Fruit fly (Drosophila melanogaster) whole organism, wandering third instar larva: ENCODE measurements around the gene PIP82.
A peak's percentile ranks its signal among the peaks of the same experiment; 100 is the strongest.

ENCODE experiments used
- Abd-B ChIP-seq: fragments of >200 bp; optimal IDR thresholded peaks from 2 replicates; lab custom pipeline; 2017; ENCODE audit warnings: missing biosample characterization, missing genetic modification characterization
- CG32264 ChIP-seq: fragments of 200-800 bp; sonication (Bioruptor generic); optimal IDR thresholded peaks from 2 replicates; lab custom pipeline; 2016; ENCODE audit warnings: missing biosample characterization, missing genetic modification characterization
- CG9705 ChIP-seq: fragments of 200-800 bp; sonication (Bioruptor generic); optimal IDR thresholded peaks from 2 replicates; lab custom pipeline; 2018; ENCODE audit warnings: missing biosample characterization, mild to moderate bottlenecking, missing genetic modification characterization
- CrebA ChIP-seq: fragments of 200-800 bp; sonication (Bioruptor generic); optimal IDR thresholded peaks from 2 replicates; lab custom pipeline; 2016; ENCODE audit warnings: missing biosample characterization, mild to moderate bottlenecking, missing genetic modification characterization, borderline replicate concordance
- Dfd ChIP-seq: fragments of >200 bp; optimal IDR thresholded peaks from 2 replicates; lab custom pipeline; 2017; ENCODE audit warnings: missing biosample characterization, missing genetic modification characterization
- Hnf4 ChIP-seq: fragments of 200-800 bp; sonication (Bioruptor generic); optimal IDR thresholded peaks from 2 replicates; lab custom pipeline; 2016; ENCODE audit warnings: missing biosample characterization, mild to moderate bottlenecking, missing genetic modification characterization
- Hr78 ChIP-seq: fragments of >200 bp; optimal IDR thresholded peaks from 2 replicates; lab custom pipeline; 2017; ENCODE audit warnings: missing biosample characterization, missing genetic modification characterization
- Jra ChIP-seq: sonication (Bioruptor generic); optimal IDR thresholded peaks from 2 replicates; lab custom pipeline; 2016; ENCODE audit warnings: missing biosample characterization, missing genetic modification characterization
- Mio ChIP-seq: sonication (Bioruptor generic); optimal IDR thresholded peaks from 2 replicates; lab custom pipeline; 2016; ENCODE audit warnings: missing biosample characterization, missing genetic modification characterization
- Myc ChIP-seq: fragments of >200 bp; optimal IDR thresholded peaks from 2 replicates; lab custom pipeline; 2017
- N ChIP-seq: fragments of >200 bp; optimal IDR thresholded peaks from 2 replicates; lab custom pipeline; 2018; ENCODE audit warnings: missing biosample characterization, missing external identifiers, missing genetic modification characterization
- OdsH ChIP-seq: fragments of 200-800 bp; sonication (Bioruptor generic); optimal IDR thresholded peaks from 2 replicates; lab custom pipeline; 2016; ENCODE audit warnings: missing biosample characterization, mild to moderate bottlenecking, missing genetic modification characterization
- Rel ChIP-seq, 2 experiments: fragments of 200-800 bp; sonication (Bioruptor generic) in 1 of 2; optimal IDR thresholded peaks; 2 replicates in 1 of 2; 3 replicates in 1 of 2; lab custom pipeline; 2016 to 2019; ENCODE audit warnings: mild to moderate bottlenecking in 2 of 2, missing biosample characterization in 2 of 2, missing genetic modification characterization in 2 of 2, moderate library complexity in 1 of 2
- Sp1 ChIP-seq: fragments of 200-800 bp; sonication (Bioruptor generic); optimal IDR thresholded peaks from 3 replicates; lab custom pipeline; 2019; ENCODE audit warnings: missing biosample characterization, mild to moderate bottlenecking, missing genetic modification characterization, moderate library complexity
- br ChIP-seq: fragments of 200-800 bp; sonication (Bioruptor generic); optimal IDR thresholded peaks from 2 replicates; lab custom pipeline; 2016; ENCODE audit warnings: missing biosample characterization, missing genetic modification characterization
- brk ChIP-seq: fragments of 200-800 bp; sonication (Bioruptor generic); optimal IDR thresholded peaks from 2 replicates; lab custom pipeline; 2016; ENCODE audit warnings: missing biosample characterization, mild to moderate bottlenecking, missing genetic modification characterization
- dl ChIP-seq, 2 experiments: fragments of 175-275, 200-275 bp in 1 of 2; fragments of 200-275 bp in 1 of 2; sonication (Bioruptor generic); optimal IDR thresholded peaks; lab custom pipeline; 2018; ENCODE audit warnings: mild to moderate bottlenecking in 2 of 2, missing biosample characterization in 2 of 2, missing genetic modification characterization in 2 of 2, moderate library complexity in 2 of 2; ENCODE audit not compliant: partially characterized antibody in 2 of 2, insufficient read depth in 1 of 2
- dmrt93B ChIP-seq: fragments of 200-800 bp; sonication (Bioruptor generic); optimal IDR thresholded peaks from 2 replicates; lab custom pipeline; 2018; ENCODE audit warnings: missing biosample characterization, mild to moderate bottlenecking, missing genetic modification characterization
- dsf ChIP-seq: sonication (Bioruptor generic); optimal IDR thresholded peaks from 2 replicates; lab custom pipeline; 2016; ENCODE audit warnings: missing biosample characterization, missing genetic modification characterization, borderline replicate concordance
- ey ChIP-seq: fragments of 200-800 bp; sonication (Bioruptor generic); optimal IDR thresholded peaks from 2 replicates; lab custom pipeline; 2016; ENCODE audit warnings: missing biosample characterization, missing genetic modification characterization
- foxo ChIP-seq, 2 experiments: fragments of 200-800 bp; sonication (Bioruptor generic); optimal IDR thresholded peaks; 2 replicates in 1 of 2; 3 replicates in 1 of 2; lab custom pipeline; 2016 to 2017; ENCODE audit warnings: missing biosample characterization in 2 of 2, missing genetic modification characterization in 2 of 2
- fru ChIP-seq: fragments of 200-800 bp; sonication (Bioruptor generic); optimal IDR thresholded peaks from 3 replicates; lab custom pipeline; 2016; ENCODE audit warnings: missing biosample characterization, mild to moderate bottlenecking, missing genetic modification characterization
- h ChIP-seq: fragments of 200-800 bp; sonication (Bioruptor generic); optimal IDR thresholded peaks from 3 replicates; lab custom pipeline; 2016; ENCODE audit warnings: missing biosample characterization, mild to moderate bottlenecking, missing genetic modification characterization
- jim ChIP-seq: fragments of 175-275, 200-325 bp; sonication (Bioruptor generic); optimal IDR thresholded peaks from 2 replicates; lab custom pipeline; 2016; ENCODE audit warnings: missing biosample characterization, mild to moderate bottlenecking, missing genetic modification characterization
- lola ChIP-seq: fragments of >200 bp; optimal IDR thresholded peaks from 2 replicates; lab custom pipeline; 2017; ENCODE audit warnings: missing biosample characterization, missing genetic modification characterization
- pan ChIP-seq: fragments of >200 bp; optimal IDR thresholded peaks from 2 replicates; lab custom pipeline; 2017
- psq ChIP-seq: fragments of 200-800 bp; sonication (Bioruptor generic); optimal IDR thresholded peaks from 3 replicates; lab custom pipeline; 2017; ENCODE audit warnings: missing biosample characterization, mild to moderate bottlenecking, missing genetic modification characterization, moderate library complexity
- rgr ChIP-seq: fragments of 200-800 bp; sonication (Bioruptor generic); optimal IDR thresholded peaks from 3 replicates; lab custom pipeline; 2016; ENCODE audit warnings: missing biosample characterization, mild to moderate bottlenecking, missing genetic modification characterization
- woc ChIP-seq: sonication (Bioruptor generic); optimal IDR thresholded peaks from 2 replicates; lab custom pipeline; 2016; ENCODE audit warnings: missing biosample characterization, mild to moderate bottlenecking, missing genetic modification characterization

The PIP82 gene

DNA sequence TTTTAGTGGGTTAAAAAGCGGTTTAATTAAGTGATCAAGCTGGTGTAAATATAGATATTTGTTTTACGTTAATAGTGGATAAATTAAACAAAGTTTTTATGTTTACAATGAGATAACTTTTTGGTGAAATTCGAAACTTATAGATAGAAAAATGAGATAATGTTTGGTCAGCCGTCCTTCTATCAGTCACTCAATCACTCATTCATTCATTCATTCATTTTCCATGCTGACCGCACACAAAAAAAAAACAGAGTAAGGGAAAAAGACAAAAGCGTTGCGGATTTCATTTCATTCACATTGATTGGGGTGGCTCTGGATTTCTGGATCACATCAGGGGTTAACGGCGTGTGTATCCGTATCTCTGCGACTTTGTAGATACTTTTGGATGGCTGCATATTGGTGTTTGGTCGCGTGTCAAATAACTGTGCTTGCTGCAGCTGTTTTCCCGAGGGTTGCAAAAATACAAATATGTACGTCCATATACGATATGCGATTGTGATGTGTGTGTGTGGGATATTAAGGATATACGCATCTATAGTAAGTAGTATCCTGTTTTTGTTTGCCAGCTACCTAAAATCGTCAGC, 5.8 kb downstream of the PIP82 start:
- TF ChIP-seq jim: no peak
- TF ChIP-seq Myc (lab: Kevin White, UChicago): no peak
- no peak for TF ChIP-seq brk (GFP tag; lab: Kevin White, UChicago)
- no peak for TF ChIP-seq Sp1 (GFP tag; lab: Kevin White, UChicago)
- no peak for TF ChIP-seq CG32264 (GFP tag; lab: Kevin White, UChicago)
- TF ChIP-seq dsf (GFP tag; lab: Kevin White, UChicago): no peak
- TF ChIP-seq CrebA (GFP tag; lab: Kevin White, UChicago): no peak
- no peak for TF ChIP-seq CG9705 (GFP tag; lab: Kevin White, UChicago)
- no peak for TF ChIP-seq OdsH (GFP tag; lab: Kevin White, UChicago)
- TF ChIP-seq Jra: no peak

DNA sequence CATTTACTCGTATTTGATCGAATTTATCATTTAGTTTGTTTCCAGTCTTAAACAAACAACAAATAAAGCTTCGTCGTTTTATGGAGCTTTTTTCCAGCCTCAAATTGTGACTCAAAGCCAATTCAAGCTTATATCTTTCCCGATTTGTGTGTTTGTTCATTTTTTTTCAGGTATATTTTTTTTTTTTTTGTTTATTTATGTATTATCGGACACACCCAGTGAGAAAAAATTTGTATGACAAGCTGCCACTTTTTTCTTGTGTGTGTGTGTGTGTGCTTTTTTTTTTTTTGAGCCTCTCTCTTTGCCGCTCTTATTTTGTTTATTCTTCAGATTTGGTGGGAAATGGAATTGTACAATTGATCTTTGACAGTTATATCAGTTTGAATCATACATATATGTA, 7.0 kb downstream of the PIP82 start:
- TF ChIP-seq foxo (GFP tag; optimal IDR thresholded peaks at IDR 0.05; lab: Kevin White, UChicago) (peak in 1 of 2 experiments; percentile 11), rgr (GFP tag; lab: Kevin White, UChicago) (peak; percentile 18), ey (no peak)

dm6 chrX:8521492-8521891, 8.0 kb downstream of the PIP82 start:
- no peak for TF ChIP-seq dsf (GFP tag; lab: Kevin White, UChicago)
- TF ChIP-seq h (GFP tag; lab: Kevin White, UChicago): no peak
- no peak for TF ChIP-seq br (GFP tag; lab: Kevin White, UChicago)
- no peak for TF ChIP-seq Abd-B (GFP tag; lab: Kevin White, UChicago)
- TF ChIP-seq OdsH (GFP tag; lab: Kevin White, UChicago): no peak
- no peak for TF ChIP-seq Dfd (GFP tag; lab: Kevin White, UChicago)
- TF ChIP-seq fru (GFP tag; lab: Kevin White, UChicago): no peak
- TF ChIP-seq CrebA (GFP tag; lab: Kevin White, UChicago): no peak
- no peak for TF ChIP-seq pan
- TF ChIP-seq dl (GFP tag; optimal IDR thresholded peaks at IDR 0.05; lab: Kevin White, UChicago; ENCODE audit: insufficient read depth in 1 of 2, partially characterized antibody in 2 of 2): no peak
- TF ChIP-seq N (GFP tag; lab: Kevin White, UChicago): no peak
- TF ChIP-seq woc: no peak
- no peak for TF ChIP-seq CG9705 (GFP tag; lab: Kevin White, UChicago)
- no peak for TF ChIP-seq lola (GFP tag; lab: Kevin White, UChicago)
- no peak for TF ChIP-seq Mio (GFP tag; lab: Kevin White, UChicago)
- TF ChIP-seq dmrt93B: no peak
- no peak for TF ChIP-seq Sp1 (GFP tag; lab: Kevin White, UChicago)
- TF ChIP-seq Jra: no peak
- TF ChIP-seq Rel (GFP tag; optimal IDR thresholded peaks at IDR 0.05; lab: Kevin White, UChicago): no peak
- no peak for TF ChIP-seq Rel (tag; optimal IDR thresholded peaks at IDR 0.05; lab: Kevin White, UChicago)

DNA sequence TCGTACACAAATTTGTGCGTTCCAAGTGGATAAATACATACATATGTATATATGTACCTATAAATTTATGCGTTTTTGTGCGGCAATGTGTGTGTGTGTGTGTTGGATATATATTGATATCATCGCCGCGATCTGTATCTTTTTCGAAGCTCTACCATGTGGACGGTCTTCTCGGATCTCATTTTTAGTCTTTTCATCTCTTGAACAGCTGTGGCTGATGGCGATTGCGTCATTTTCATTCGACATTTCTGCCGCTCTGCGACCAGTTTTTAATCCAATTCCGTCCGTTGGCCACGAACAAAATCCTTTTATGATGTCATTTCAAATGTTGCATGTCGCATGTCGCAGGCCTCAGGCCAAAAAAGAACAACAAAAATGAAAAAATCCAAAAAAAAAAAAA, 9.0 kb downstream of the PIP82 start:
- no peak for TF ChIP-seq br (GFP tag; lab: Kevin White, UChicago)
- no peak for TF ChIP-seq Mio (GFP tag; lab: Kevin White, UChicago)
- no peak for TF ChIP-seq Hr78 (GFP tag; lab: Kevin White, UChicago)
- TF ChIP-seq CG32264 (GFP tag; lab: Kevin White, UChicago): no peak
- TF ChIP-seq Rel (GFP tag; optimal IDR thresholded peaks at IDR 0.05; lab: Kevin White, UChicago): no peak
- no peak for TF ChIP-seq Rel (tag; optimal IDR thresholded peaks at IDR 0.05; lab: Kevin White, UChicago)
- no peak for TF ChIP-seq foxo (GFP tag; optimal IDR thresholded peaks at IDR 0.05; lab: Kevin White, UChicago)
- TF ChIP-seq Dfd (GFP tag; lab: Kevin White, UChicago): no peak

DNA sequence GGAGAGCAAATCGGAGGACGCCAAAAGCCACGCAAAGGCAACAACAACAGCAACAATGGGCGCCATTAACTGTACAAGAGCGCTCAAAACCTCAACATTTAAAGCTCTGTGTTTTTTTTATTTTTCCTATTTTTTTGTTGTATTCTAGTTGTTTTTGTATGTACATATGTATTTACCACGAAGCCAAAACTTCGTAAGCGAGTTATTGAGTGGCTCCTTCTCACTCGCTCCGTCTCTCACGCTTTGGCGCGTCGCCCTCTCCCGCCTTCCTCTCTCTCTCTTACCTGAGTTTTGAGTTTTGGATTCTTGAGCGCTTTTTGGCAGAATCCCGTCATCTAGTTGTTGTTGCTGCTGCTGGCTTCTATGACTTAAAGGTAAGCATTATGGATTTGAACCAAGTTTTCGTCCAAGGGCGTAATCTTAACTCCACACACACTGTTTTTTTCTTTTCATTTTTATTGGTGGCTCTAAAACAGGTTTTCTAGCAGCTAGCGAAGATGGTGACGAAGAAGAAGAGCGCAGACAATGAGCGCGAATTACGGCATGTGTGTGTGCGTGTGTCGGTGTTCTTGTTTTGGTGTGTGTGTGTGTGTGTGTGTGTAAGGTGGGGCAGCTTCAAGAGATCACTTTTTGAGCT, 11.4 kb downstream of the PIP82 start:
- TF ChIP-seq foxo (GFP tag; optimal IDR thresholded peaks at IDR 0.05; lab: Kevin White, UChicago) (no peak), lola (GFP tag; lab: Kevin White, UChicago) (no peak), psq (GFP tag; lab: Kevin White, UChicago) (peak; percentile 53), rgr (GFP tag; lab: Kevin White, UChicago) (no peak), Jra (no peak), Hnf4 (GFP tag; lab: Kevin White, UChicago) (no peak)
- TF ChIP-seq, all 38 proteins: peak for 1
